Worm (Caenorhabditis elegans): ENCODE results near the gene K10D11.7.

DNA sequence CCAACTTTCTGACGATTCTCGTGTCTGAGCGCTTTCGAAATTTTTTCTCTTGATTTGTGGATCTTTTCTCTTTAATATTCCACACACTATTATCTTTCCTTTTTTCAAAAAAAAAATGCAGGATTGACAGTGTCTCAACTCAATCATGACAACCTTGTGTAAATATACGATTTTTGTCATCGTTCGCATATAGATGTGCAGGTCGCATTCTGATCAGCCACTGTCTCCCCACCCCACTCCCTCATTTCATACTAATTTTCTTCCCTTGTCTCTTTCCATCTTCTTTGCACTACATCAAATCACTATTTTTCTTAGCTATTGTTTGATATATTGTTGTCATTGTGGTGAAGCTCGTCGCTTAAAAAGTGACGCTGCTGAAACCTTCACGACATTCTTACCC is 39.5 kb upstream of the K10D11.7 start:
- TF ChIP-seq nhr-237 (tag; optimal IDR thresholded peaks at IDR 0.05) (no peak), snpc-4 (tag; optimal IDR thresholded peaks at IDR 0.05) (no peak), lin-13 (tag; optimal IDR thresholded peaks at IDR 0.05) (no peak), unc-62 (GFP tag; optimal IDR thresholded peaks at IDR 0.05) (no peak), blmp-1 (tag; optimal IDR thresholded peaks at IDR 0.05) (no peak), tbx-8 (GFP tag; optimal IDR thresholded peaks at IDR 0.05) (no peak), M03D4.4 (tag; optimal IDR thresholded peaks at IDR 0.05) (no peak), ceh-43 (GFP tag; optimal IDR thresholded peaks at IDR 0.05) (no peak), mab-5 (tag; optimal IDR thresholded peaks at IDR 0.05) (no peak), unc-39 (tag; optimal IDR thresholded peaks at IDR 0.05) (no peak)

Measured in whole organism, mixed stage, embryonic.